Worm (Caenorhabditis elegans) whole organism, midembryonic: ENCODE measurements around the gene R02D5.7.

Source experiments
- T22C8.4 ChIP-seq: fragments of 200-800 bp; sonication (Bioruptor generic); IDR thresholded peaks from 2 replicates; pipeline ENCODE4 v1.3.6; 2022; ENCODE audit warnings: missing genetic modification characterization, missing compliant biosample characterization
- cog-1 ChIP-seq: sonication (generic microtip); optimal IDR thresholded peaks from 2 replicates; lab custom pipeline; 2016; ENCODE audit warnings: missing genetic modification characterization, missing compliant biosample characterization
- klf-2 ChIP-seq: fragments of 200-800 bp; sonication (Bioruptor generic); conservative IDR thresholded peaks from 2 replicates; pipeline ENCODE4 v1.3.6; 2022; ENCODE audit warnings: missing genetic modification reagents, missing genetic modification characterization, missing compliant biosample characterization
- med-1 ChIP-seq: sonication (generic microtip); optimal IDR thresholded peaks from 2 replicates; lab custom pipeline; 2017; ENCODE audit warnings: missing genetic modification characterization, mild to moderate bottlenecking, missing compliant biosample characterization, antibody characterized with exemption, missing genetic modification reagents; ENCODE audit not compliant: insufficient read depth
- ref-1 ChIP-seq: fragments of 200-800 bp; sonication (Bioruptor generic); conservative IDR thresholded peaks from 2 replicates; pipeline ENCODE4 v1.3.6; 2022; ENCODE audit warnings: missing genetic modification reagents, missing genetic modification characterization, missing compliant biosample characterization
- tab-1 ChIP-seq: fragments of 200-800 bp; sonication (Bioruptor generic); IDR thresholded peaks from 2 replicates; pipeline ENCODE4 v1.3.6; 2022; ENCODE audit warnings: missing genetic modification characterization, missing compliant biosample characterization
- ztf-23 ChIP-seq: fragments of 200-800 bp; sonication (Bioruptor generic); IDR thresholded peaks from 2 replicates; pipeline ENCODE4 v1.3.6; 2022; ENCODE audit warnings: missing genetic modification reagents, missing genetic modification characterization, missing compliant biosample characterization
- ztf-29 ChIP-seq: fragments of 200-800 bp; sonication (Bioruptor generic); IDR thresholded peaks from 2 replicates; pipeline ENCODE4 v1.3.6; 2022; ENCODE audit warnings: missing genetic modification reagents, missing genetic modification characterization, missing compliant biosample characterization

ce11 chrV:14501136-14501535 is 19.8 kb upstream of the R02D5.7 start, which contains the start of gene R02D5.24:
- TF ChIP-seq ztf-29 (GFP tag; lab: Robert Waterston, UW) (no peak), ztf-23 (GFP tag; lab: Robert Waterston, UW) (no peak), klf-2 (GFP tag; lab: Robert Waterston, UW) (no peak), tab-1 (GFP tag; lab: Robert Waterston, UW) (no peak), T22C8.4 (GFP tag; lab: Robert Waterston, UW) (no peak), med-1 (GFP tag; lab: Kevin White, UChicago) (no peak), cog-1 (no peak), ref-1 (GFP tag; lab: Robert Waterston, UW) (no peak)
